Worm (Caenorhabditis elegans): ENCODE measurements around the gene algn-14.

The algn-14 gene

ce11 chrIV:3765457-3765856, 37.8 kb downstream of the algn-14 start:
- TF ChIP-seq unc-62 (GFP tag; optimal IDR thresholded peaks at IDR 0.05) = no peak

DNA sequence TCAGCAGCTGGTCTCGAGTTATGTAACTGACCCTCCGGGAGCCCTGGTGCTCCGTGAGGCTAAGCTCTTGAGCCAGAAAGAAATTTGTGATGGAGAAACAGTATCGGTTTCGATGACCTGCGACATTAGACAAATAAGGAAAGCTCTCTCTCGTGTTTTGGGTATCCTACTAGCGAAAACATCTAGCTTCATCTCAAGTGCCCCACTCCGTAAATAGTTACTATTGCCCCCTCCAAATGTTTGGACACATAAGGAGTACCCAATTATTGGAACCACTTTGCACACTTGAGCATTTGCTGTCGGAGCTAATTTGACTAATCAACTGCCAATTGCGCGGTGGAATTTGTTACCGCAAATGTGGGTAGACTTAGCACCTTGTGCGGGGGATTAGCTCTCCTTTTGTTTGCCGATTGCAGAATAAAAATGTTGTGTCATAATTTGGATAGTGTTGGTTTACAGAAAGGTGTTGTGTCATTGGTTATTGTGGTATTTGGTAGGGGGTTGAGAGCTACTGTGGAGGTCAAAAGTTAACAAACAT, 39.1 kb downstream of the algn-14 start:
- no peak for TF ChIP-seq unc-62 (GFP tag; optimal IDR thresholded peaks at IDR 0.05)

- TF ChIP-seq unc-62 (GFP tag; optimal IDR thresholded peaks at IDR 0.05) = no peak
Observed at ce11 chrIV:3759823-3760222, 43.4 kb downstream of the algn-14 start.

- no peak for TF ChIP-seq unc-62 (GFP tag; optimal IDR thresholded peaks at IDR 0.05)
Observed at ce11 chrIV:3755921-3756320, 47.3 kb downstream of the algn-14 start, which contains the start of gene best-20. best-20 (plus strand) TSS chrIV:3756221.

DNA sequence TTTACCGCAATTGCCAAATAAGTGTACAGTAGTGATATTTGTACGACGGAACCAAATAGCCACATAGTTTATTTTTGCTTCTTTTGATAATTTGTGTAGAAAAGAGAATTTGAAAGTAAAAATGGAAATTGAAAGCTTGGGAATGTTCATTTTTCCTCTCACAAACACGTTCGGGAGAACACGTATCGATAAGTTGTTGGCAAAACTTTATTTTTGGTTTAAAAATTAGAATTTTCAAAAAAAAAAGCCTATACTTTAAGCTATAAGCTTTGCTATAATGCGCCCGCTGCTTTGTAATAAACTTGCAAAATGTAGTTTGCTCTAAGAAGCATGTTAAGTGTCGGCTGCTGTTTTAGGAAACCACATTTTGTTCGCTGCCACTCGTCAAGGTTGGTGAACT, 47.9 kb downstream of the algn-14 start, which contains the start of gene Y37E11AR.7:
Gene Y37E11AR.7, minus strand, starts transcription at position 101 of the 400 bp plus-strand sequence.
- TF ChIP-seq unc-62 (GFP tag; optimal IDR thresholded peaks at IDR 0.05) = no peak

DNA sequence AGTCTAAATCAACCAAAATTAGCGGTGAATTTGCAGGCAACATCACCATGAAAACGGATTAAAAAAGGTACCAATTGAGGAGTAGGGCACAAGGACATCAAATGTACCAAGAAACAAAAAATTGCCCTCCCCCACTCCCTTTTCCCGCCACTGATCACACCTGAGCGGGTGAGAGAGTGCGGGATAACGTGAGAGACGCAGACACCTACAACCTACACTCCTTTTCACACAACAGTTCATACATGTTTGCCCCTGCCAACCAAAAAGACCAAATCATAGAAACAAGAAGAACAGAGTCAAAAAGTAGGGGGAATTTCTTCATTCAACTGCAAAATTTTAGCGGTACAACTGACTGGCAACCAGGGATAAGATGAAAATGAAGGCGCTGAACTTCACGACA, 51.0 kb downstream of the algn-14 start:
- TF ChIP-seq unc-62 (GFP tag; optimal IDR thresholded peaks at IDR 0.05) = no peak

DNA sequence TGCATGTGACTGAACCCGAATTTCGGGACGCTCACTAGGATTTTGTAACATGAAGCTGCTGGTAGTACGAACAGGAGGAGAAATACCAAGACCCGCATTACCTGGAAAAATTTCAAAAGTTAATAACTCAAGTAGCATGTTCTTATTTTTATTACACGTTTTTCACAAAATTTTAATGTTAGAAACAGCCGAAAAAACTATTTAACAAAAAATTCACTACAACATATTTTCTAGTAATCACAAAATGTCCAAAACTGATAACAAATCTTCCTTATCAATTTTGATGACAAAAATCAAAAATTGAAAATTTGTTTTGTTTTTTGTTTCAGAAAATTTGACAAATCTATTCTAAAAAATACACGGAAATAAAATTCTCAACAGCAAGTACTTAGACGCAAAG, 52.2 kb downstream of the algn-14 start, which contains the start of gene ugt-45:
Gene ugt-45, minus strand, starts transcription at position 101 of the 400 bp plus-strand sequence.
- no peak for TF ChIP-seq unc-62 (GFP tag; optimal IDR thresholded peaks at IDR 0.05)

All from whole organism, dauer.